Fruit fly (Drosophila melanogaster) whole organism, embryonic: ENCODE results near the gene bbg.

Source experiments
- B-H1 ChIP-seq: fragments of 200-800 bp; sonication (Bioruptor generic); IDR thresholded peaks from 3 replicates; pipeline ENCODE4 v1.3.6; 2022; ENCODE audit warnings: missing biosample characterization, missing genetic modification characterization
- BEAF-32 ChIP-seq: fragments of 200-800 bp; sonication (Bioruptor generic); optimal IDR thresholded peaks from 3 replicates; lab custom pipeline; 2017; ENCODE audit warnings: missing biosample characterization, missing genetic modification characterization, mild to moderate bottlenecking, moderate library complexity, missing genetic modification reagents
- Blimp-1 ChIP-seq: fragments of 200-800 bp; sonication (Bioruptor generic); optimal IDR thresholded peaks from 3 replicates; lab custom pipeline; 2018; ENCODE audit warnings: missing biosample characterization, missing genetic modification characterization, mild to moderate bottlenecking, moderate library complexity, missing genetic modification reagents
- BtbVII ChIP-seq: fragments of 200-800 bp; sonication (Bioruptor generic); optimal IDR thresholded peaks from 3 replicates; lab custom pipeline; 2017; ENCODE audit warnings: missing biosample characterization, mild to moderate bottlenecking, missing genetic modification characterization
- CG11456 ChIP-seq: fragments of 200-800 bp; sonication (Bioruptor generic); IDR thresholded peaks from 3 replicates; pipeline ENCODE4 v1.3.6; 2022; ENCODE audit warnings: missing biosample characterization, missing genetic modification characterization
- CG11504 ChIP-seq: fragments of 200-800 bp; sonication (Bioruptor generic); optimal IDR thresholded peaks from 3 replicates; lab custom pipeline; 2019; ENCODE audit warnings: missing biosample characterization, mild to moderate bottlenecking, missing genetic modification characterization, moderate library complexity
- CG12219 ChIP-seq: fragments of 200-800 bp; sonication (Bioruptor generic); optimal IDR thresholded peaks from 3 replicates; lab custom pipeline; 2018; ENCODE audit warnings: missing biosample characterization, mild to moderate bottlenecking, missing genetic modification characterization
- CG12769 ChIP-seq: fragments of 200-800 bp; sonication (Bioruptor generic); optimal IDR thresholded peaks from 2 replicates; lab custom pipeline; 2019; ENCODE audit warnings: missing biosample characterization, mild to moderate bottlenecking, missing genetic modification characterization, moderate library complexity
- CG2199 ChIP-seq: fragments of 200-800 bp; sonication (Bioruptor generic); IDR thresholded peaks from 3 replicates; pipeline ENCODE4 v1.3.6; 2022; ENCODE audit warnings: missing biosample characterization, missing genetic modification characterization
- CG31388 ChIP-seq: fragments of 200-800 bp; sonication (Bioruptor generic); optimal IDR thresholded peaks from 2 replicates; lab custom pipeline; 2016; ENCODE audit warnings: missing biosample characterization, missing genetic modification characterization
- CG32772 ChIP-seq: fragments of 200-800 bp; sonication (Bioruptor generic); IDR thresholded peaks from 2 replicates; pipeline ENCODE4 v1.3.6; 2022; ENCODE audit warnings: missing biosample characterization, missing genetic modification characterization
- CG34422 ChIP-seq: fragments of 200-800 bp; sonication (Bioruptor generic); IDR thresholded peaks from 3 replicates; pipeline ENCODE4 v1.3.6; 2022; ENCODE audit warnings: missing biosample characterization, missing genetic modification characterization
- CG4328 ChIP-seq: fragments of 200-800 bp; sonication (Bioruptor generic); optimal IDR thresholded peaks from 3 replicates; lab custom pipeline; 2017; ENCODE audit warnings: missing biosample characterization, missing genetic modification reagents, missing genetic modification characterization
- CG4820 ChIP-seq: fragments of 200-800 bp; sonication (Bioruptor generic); optimal IDR thresholded peaks from 3 replicates; lab custom pipeline; 2016; ENCODE audit warnings: missing biosample characterization, missing genetic modification characterization
- CG6654 ChIP-seq: fragments of 200-800 bp; sonication (Bioruptor generic); optimal IDR thresholded peaks from 2 replicates; lab custom pipeline; 2017; ENCODE audit warnings: missing biosample characterization, mild to moderate bottlenecking, missing genetic modification characterization
- CTCF ChIP-seq: fragments of 200-800 bp; sonication (Bioruptor generic); optimal IDR thresholded peaks from 2 replicates; lab custom pipeline; 2017; ENCODE audit warnings: missing biosample characterization, mild to moderate bottlenecking, missing genetic modification characterization, moderate library complexity
- GATAe ChIP-seq: fragments of 200-800 bp; sonication (Bioruptor generic); conservative IDR thresholded peaks from 2 replicates; pipeline ENCODE4 v1.3.6; 2022; ENCODE audit warnings: missing biosample characterization, missing genetic modification characterization
- Hr51 ChIP-seq, 2 experiments: fragments of 200-800 bp; sonication (Bioruptor generic); optimal IDR thresholded peaks; 2 replicates in 1 of 2; 3 replicates in 1 of 2; lab custom pipeline; 2016 to 2018; ENCODE audit warnings: missing biosample characterization in 2 of 2, missing genetic modification characterization in 2 of 2, mild to moderate bottlenecking in 1 of 2, moderate library complexity in 1 of 2
- Hsf ChIP-seq: fragments of 200-800 bp; sonication (Bioruptor generic); optimal IDR thresholded peaks from 3 replicates; lab custom pipeline; 2016; ENCODE audit warnings: missing biosample characterization, missing genetic modification characterization
- Med ChIP-seq: fragments of 200-800 bp; sonication (Bioruptor generic); peaks from one replicate; lab custom pipeline; 2016; ENCODE audit warnings: missing biosample characterization, missing genetic modification characterization, mild to moderate bottlenecking, inconsistent platforms, moderate library complexity
- Mrtf ChIP-seq: fragments of 200-800 bp; sonication (Bioruptor generic); IDR thresholded peaks from 3 replicates; pipeline ENCODE4 v1.3.6; 2022; ENCODE audit warnings: missing biosample characterization, missing genetic modification characterization
- Ptx1 ChIP-seq: fragments of 200-800 bp; sonication (Bioruptor generic); IDR thresholded peaks from 2 replicates; pipeline ENCODE4 v1.3.6; 2022; ENCODE audit warnings: missing biosample characterization, missing genetic modification characterization
- Rfx ChIP-seq: fragments of 200-800 bp; sonication (Bioruptor generic); IDR thresholded peaks from 2 replicates; pipeline ENCODE4 v1.3.6; 2022; ENCODE audit warnings: missing biosample characterization, missing genetic modification characterization
- Scr ChIP-seq: fragments of 200-800 bp; sonication (Bioruptor generic); IDR thresholded peaks from 2 replicates; pipeline ENCODE4 v1.3.6; 2022; ENCODE audit warnings: missing biosample characterization, missing genetic modification characterization; ENCODE audit not compliant: partially characterized antibody
- Sox102F ChIP-seq: fragments of 200-800 bp; sonication (Bioruptor generic); optimal IDR thresholded peaks from 2 replicates; lab custom pipeline; 2018; ENCODE audit warnings: missing biosample characterization, mild to moderate bottlenecking, missing genetic modification characterization, moderate library complexity
- Sry-δ ChIP-seq: fragments of 200-800 bp; sonication (Bioruptor generic); optimal IDR thresholded peaks from 2 replicates; lab custom pipeline; 2016; ENCODE audit warnings: missing biosample characterization, missing genetic modification characterization
- aop ChIP-seq: fragments of 200-800 bp; sonication (Bioruptor generic); IDR thresholded peaks from 2 replicates; pipeline ENCODE4 v1.3.6; 2022; ENCODE audit warnings: missing biosample characterization, missing genetic modification characterization
- bsh ChIP-seq, 2 experiments: fragments of 200-800 bp; sonication (Bioruptor generic); optimal IDR thresholded peaks; 2 replicates each; lab custom pipeline; 2017 to 2018; ENCODE audit warnings: mild to moderate bottlenecking in 2 of 2, missing biosample characterization in 2 of 2, missing genetic modification characterization in 2 of 2, moderate library complexity in 1 of 2
- ci ChIP-seq: fragments of 200-800 bp; sonication (Bioruptor generic); IDR thresholded peaks from 3 replicates; pipeline ENCODE4 v1.3.6; 2022; ENCODE audit warnings: missing biosample characterization, missing genetic modification characterization
- crol ChIP-seq: fragments of 200-800 bp; sonication (Bioruptor generic); IDR thresholded peaks from 2 replicates; pipeline ENCODE4 v1.3.6; 2022; ENCODE audit warnings: missing biosample characterization, missing genetic modification characterization
- dimm ChIP-seq: fragments of 200-800 bp; sonication (Bioruptor generic); IDR thresholded peaks from 2 replicates; pipeline ENCODE4 v1.3.6; 2022; ENCODE audit warnings: missing biosample characterization, missing genetic modification characterization
- dmrt11E ChIP-seq: fragments of 200-800 bp; sonication (Bioruptor generic); optimal IDR thresholded peaks from 3 replicates; lab custom pipeline; 2018; ENCODE audit warnings: missing biosample characterization, mild to moderate bottlenecking, missing genetic modification characterization, moderate library complexity
- ham ChIP-seq: fragments of 200-800 bp; sonication (Bioruptor generic); IDR thresholded peaks from 2 replicates; pipeline ENCODE4 v1.3.6; 2022; ENCODE audit warnings: missing biosample characterization, missing genetic modification characterization
- ken ChIP-seq: fragments of 200-800 bp; sonication (Bioruptor generic); IDR thresholded peaks from 3 replicates; pipeline ENCODE4 v1.3.6; 2022; ENCODE audit warnings: missing biosample characterization, missing genetic modification characterization
- lola ChIP-seq, 3 experiments: fragments of >200 bp in 2 of 3; fragments of 200-800 bp in 1 of 3; sonication (Bioruptor generic) in 1 of 3; optimal IDR thresholded peaks; 2 replicates each; lab custom pipeline; 2017 to 2019; ENCODE audit warnings: missing biosample characterization in 3 of 3, missing genetic modification characterization in 3 of 3, mild to moderate bottlenecking in 1 of 3, moderate library complexity in 1 of 3
- pan ChIP-seq, 4 experiments: fragments of >200 bp in 3 of 4; fragments of 200-800 bp in 1 of 4; sonication (Bioruptor generic) in 1 of 4; optimal IDR thresholded peaks in 3 of 4; IDR thresholded peaks in 1 of 4; 2 replicates each; pipeline versions ENCODE4 v1.3.6 to Lab custom; 2017 to 2022; ENCODE audit warnings: missing biosample characterization in 2 of 4, missing genetic modification characterization in 2 of 4, mixed read lengths in 1 of 4
- phol ChIP-seq: fragments of 200-800 bp; sonication (Bioruptor generic); optimal IDR thresholded peaks from 3 replicates; lab custom pipeline; 2018; ENCODE audit warnings: missing biosample characterization, mild to moderate bottlenecking, missing genetic modification characterization, moderate library complexity
- row ChIP-seq: fragments of 200-800 bp; sonication (Bioruptor generic); IDR thresholded peaks from 3 replicates; pipeline ENCODE4 v1.3.6; 2022; ENCODE audit warnings: missing biosample characterization, missing genetic modification characterization
- slou ChIP-seq: fragments of 200-800 bp; sonication (Bioruptor generic); optimal IDR thresholded peaks from 3 replicates; lab custom pipeline; 2016; ENCODE audit warnings: missing biosample characterization, missing genetic modification characterization
- slp2 ChIP-seq: fragments of 200-800 bp; sonication (Bioruptor generic); optimal IDR thresholded peaks from 2 replicates; lab custom pipeline; 2016; ENCODE audit warnings: missing biosample characterization, missing genetic modification characterization
- sob ChIP-seq: fragments of 200-800 bp; sonication (Bioruptor generic); IDR thresholded peaks from 2 replicates; pipeline ENCODE4 v1.3.6; 2022; ENCODE audit warnings: missing biosample characterization, missing genetic modification characterization
- stwl ChIP-seq: fragments of 200-800 bp; sonication (Bioruptor generic); optimal IDR thresholded peaks from 3 replicates; lab custom pipeline; 2018; ENCODE audit warnings: missing biosample characterization, mild to moderate bottlenecking, missing genetic modification characterization, moderate library complexity
- sug ChIP-seq: fragments of 200-800 bp; optimal IDR thresholded peaks from 2 replicates; lab custom pipeline; 2019; ENCODE audit warnings: missing biosample characterization, mild to moderate bottlenecking, missing genetic modification characterization, moderate library complexity
- tgo ChIP-seq: fragments of 200-800 bp; sonication (Bioruptor generic); IDR thresholded peaks from 3 replicates; pipeline ENCODE4 v1.3.6; 2022; ENCODE audit warnings: missing biosample characterization, missing genetic modification characterization
- vfl ChIP-seq: fragments of 200-800 bp; sonication (Bioruptor generic); optimal IDR thresholded peaks from 2 replicates; lab custom pipeline; 2016; ENCODE audit warnings: missing biosample characterization, missing genetic modification characterization

The bbg gene

DNA sequence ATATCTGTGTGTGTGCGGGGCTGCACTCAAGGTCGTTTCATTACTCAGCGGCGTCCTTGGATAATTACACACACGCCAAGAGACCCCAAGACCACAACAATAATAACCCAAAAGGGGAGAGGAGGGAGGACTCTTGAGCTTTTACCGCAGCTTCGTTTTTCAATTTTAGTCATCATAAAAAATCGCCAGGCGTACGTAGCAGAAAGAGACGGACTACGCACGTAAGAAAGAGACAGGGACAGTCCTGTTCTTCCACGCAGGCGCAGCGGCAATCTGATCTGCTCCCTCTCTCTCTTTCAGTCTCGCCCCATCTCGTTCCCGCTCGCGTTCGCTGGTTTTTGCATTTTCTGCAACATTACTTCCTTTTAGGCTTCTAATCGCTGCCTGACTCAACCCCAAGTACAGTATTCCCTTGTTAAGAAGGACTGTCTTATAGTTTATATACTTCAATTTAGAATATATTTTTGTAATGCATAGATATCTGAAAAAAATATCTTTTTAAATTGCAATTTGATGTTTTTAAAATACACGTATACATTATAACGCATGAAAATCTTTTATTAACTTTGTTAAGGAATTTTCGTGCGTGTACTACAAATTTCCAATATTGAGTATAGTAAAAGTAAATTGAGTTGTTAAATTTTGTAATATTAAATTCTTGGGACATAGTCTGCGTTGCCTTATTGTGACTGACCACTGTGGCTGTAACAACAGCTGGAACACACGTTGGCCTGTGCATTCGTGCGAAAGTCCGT, 72.4 kb downstream of the bbg start (continued):
- no peak for TF ChIP-seq Hsf (GFP tag; lab: Kevin White, UChicago)
- no peak for TF ChIP-seq CG4328 (GFP tag; lab: Kevin White, UChicago)
- TF ChIP-seq Scr (GFP tag; lab: Robert Waterston, UW), result no peak
- TF ChIP-seq B-H1, result no peak
- TF ChIP-seq BtbVII (GFP tag; lab: Kevin White, UChicago), result no peak
- TF ChIP-seq lola (GFP tag; optimal IDR thresholded peaks at IDR 0.05; lab: Kevin White, UChicago), result no peak
- no peak for TF ChIP-seq slou (GFP tag; lab: Kevin White, UChicago)
- TF ChIP-seq CG31388 (GFP tag; lab: Kevin White, UChicago), result no peak
- no peak for TF ChIP-seq CG4820 (GFP tag; lab: Kevin White, UChicago)
- no peak for TF ChIP-seq CG12219 (GFP tag; lab: Kevin White, UChicago)

- TF ChIP-seq ken (0 out of 3 replicates have a peak, but pooled peaks have one; percentile 6), dmrt11E (tag; lab: Kevin White, UChicago) (peak; percentile 17), Sox102F (GFP tag; lab: Kevin White, UChicago) (peak; percentile 33), Hr51 (GFP tag; optimal IDR thresholded peaks at IDR 0.05; lab: Kevin White, UChicago) (peak in 1 of 2 experiments; percentile 9), CG11504 (tag; lab: Kevin White, UChicago) (peak; percentile 26), tgo (GFP tag; lab: Robert Waterston, UW) (0 out of 3 replicates have a peak, but pooled peaks have one; percentile 21), GATAe (no peak), phol (peak; percentile 7), CG34422 (GFP tag; lab: Robert Waterston, UW) (no peak), row (GFP tag; lab: Robert Waterston, UW) (0 out of 3 replicates have a peak, but pooled peaks have one; percentile 17), Blimp-1 (GFP tag; lab: Kevin White, UChicago) (peak; percentile 18), Ptx1 (GFP tag; lab: Robert Waterston, UW) (0 out of 2 replicates have a peak, but pooled peaks have one; percentile 28), dimm (no peak), BEAF-32 (GFP tag; lab: Kevin White, UChicago) (no peak), pan (optimal IDR thresholded peaks at IDR 0.05; lab: Kevin White, UChicago) (no peak), pan (GFP tag; optimal IDR thresholded peaks at IDR 0.05 in 1 of 2, IDR thresholded peaks at IDR 0.05 in 1 of 2) (peak in 1 of 2 experiments; percentile 25), bsh (GFP tag; optimal IDR thresholded peaks at IDR 0.05; lab: Kevin White, UChicago) (peak; percentile 15 to 56), Sry-δ (no peak)
Observed at dm6 chr3L:14462322-14462721, 73.8 kb downstream of the bbg start.

- TF ChIP-seq Mrtf (GFP tag; lab: Robert Waterston, UW), result no peak
- TF ChIP-seq stwl, result peak; percentile 4
- peak; percentile 47 for TF ChIP-seq Med (GFP tag; lab: Kevin White, UChicago)
- peak; percentile 84 for TF ChIP-seq CTCF (GFP tag; lab: Kevin White, UChicago)
Observed at dm6 chr3L:14461065-14461464, 75.0 kb downstream of the bbg start.

DNA sequence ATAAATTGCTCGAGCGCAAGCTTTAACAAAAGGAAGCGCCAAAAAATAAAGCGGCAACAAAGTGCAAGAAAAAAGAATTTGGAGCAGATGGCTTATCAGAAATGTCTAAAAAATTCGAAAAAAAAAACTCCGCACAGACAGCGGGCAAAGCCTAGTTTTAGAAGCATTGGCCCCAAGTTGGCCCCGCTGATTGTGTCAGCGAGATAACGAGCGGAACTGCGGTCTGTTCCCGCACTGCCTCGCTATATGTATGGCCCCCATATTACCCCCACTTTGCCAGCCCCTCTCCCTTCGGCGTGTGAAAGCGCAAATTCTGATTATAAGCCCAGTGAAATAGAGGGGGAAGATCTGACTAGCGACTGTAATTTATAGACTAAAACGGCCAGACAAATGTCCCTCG, 79.2 kb downstream of the bbg start:
- TF ChIP-seq CG2199 (peak; percentile 67; the same call in 1 of the 3 replicates), ci (GFP tag; lab: Robert Waterston, UW) (0 out of 3 replicates have a peak, but pooled peaks have one; percentile 21), vfl (GFP tag; lab: Kevin White, UChicago) (no peak), CG32772 (GFP tag; lab: Robert Waterston, UW) (peak; percentile 48; the same call in 1 of the 2 replicates), aop (GFP tag; lab: Robert Waterston, UW) (peak; percentile 8; the same call in 1 of the 2 replicates), GATAe (peak; percentile 71), CG11456 (0 out of 3 replicates have a peak, but pooled peaks have one; percentile 24), slp2 (GFP tag; lab: Kevin White, UChicago) (no peak), CG6654 (GFP tag; lab: Kevin White, UChicago) (peak; percentile 94), sob (GFP tag; lab: Robert Waterston, UW) (0 out of 2 replicates have a peak, but pooled peaks have one; percentile 23), Rfx (GFP tag; lab: Robert Waterston, UW) (0 out of 2 replicates have a peak, but pooled peaks have one; percentile 25), crol (GFP tag; lab: Robert Waterston, UW) (peak; percentile 90), CG12769 (tag; lab: Kevin White, UChicago) (peak; percentile 23), sug (tag; lab: Kevin White, UChicago) (peak; percentile 38), ham (GFP tag; lab: Robert Waterston, UW) (0 out of 2 replicates have a peak, but pooled peaks have one; percentile 6)
